Fruit fly (Drosophila melanogaster) whole organism, wandering third instar larva: ENCODE data around the gene Spec2.

Experiments
- Abd-B ChIP-seq: fragments of >200 bp; optimal IDR thresholded peaks from 2 replicates; lab custom pipeline; 2017; ENCODE audit warnings: missing biosample characterization, missing genetic modification characterization
- CG32264 ChIP-seq: fragments of 200-800 bp; sonication (Bioruptor generic); optimal IDR thresholded peaks from 2 replicates; lab custom pipeline; 2016; ENCODE audit warnings: missing biosample characterization, missing genetic modification characterization
- CG9705 ChIP-seq: fragments of 200-800 bp; sonication (Bioruptor generic); optimal IDR thresholded peaks from 2 replicates; lab custom pipeline; 2018; ENCODE audit warnings: missing biosample characterization, mild to moderate bottlenecking, missing genetic modification characterization
- CrebA ChIP-seq: fragments of 200-800 bp; sonication (Bioruptor generic); optimal IDR thresholded peaks from 2 replicates; lab custom pipeline; 2016; ENCODE audit warnings: missing biosample characterization, mild to moderate bottlenecking, missing genetic modification characterization, borderline replicate concordance
- Dfd ChIP-seq: fragments of >200 bp; optimal IDR thresholded peaks from 2 replicates; lab custom pipeline; 2017; ENCODE audit warnings: missing biosample characterization, missing genetic modification characterization
- Dif ChIP-seq: fragments of 200-275, 200-300 bp; sonication (Bioruptor generic); optimal IDR thresholded peaks from 2 replicates; lab custom pipeline; 2018; ENCODE audit warnings: missing biosample characterization, missing genetic modification characterization; ENCODE audit not compliant: partially characterized antibody
- GATAd ChIP-seq: sonication (Bioruptor generic); optimal IDR thresholded peaks from 2 replicates; lab custom pipeline; 2016; ENCODE audit warnings: missing biosample characterization, missing genetic modification characterization
- HLH106 ChIP-seq: fragments of 200-800 bp; optimal IDR thresholded peaks from 3 replicates; lab custom pipeline; 2019; ENCODE audit warnings: missing biosample characterization, mild to moderate bottlenecking, missing genetic modification characterization, moderate library complexity
- Hnf4 ChIP-seq: fragments of 200-800 bp; sonication (Bioruptor generic); optimal IDR thresholded peaks from 2 replicates; lab custom pipeline; 2016; ENCODE audit warnings: missing biosample characterization, mild to moderate bottlenecking, missing genetic modification characterization
- Hr78 ChIP-seq: fragments of >200 bp; optimal IDR thresholded peaks from 2 replicates; lab custom pipeline; 2017; ENCODE audit warnings: missing biosample characterization, missing genetic modification characterization
- Hr83 ChIP-seq: fragments of 200-300 bp; sonication (Bioruptor generic); optimal IDR thresholded peaks from 2 replicates; lab custom pipeline; 2016; ENCODE audit warnings: missing biosample characterization, mild to moderate bottlenecking, missing genetic modification characterization, moderate library complexity; ENCODE audit not compliant: poor library complexity, severe bottlenecking
- Jra ChIP-seq: sonication (Bioruptor generic); optimal IDR thresholded peaks from 2 replicates; lab custom pipeline; 2016; ENCODE audit warnings: missing biosample characterization, missing genetic modification characterization
- Mio ChIP-seq: sonication (Bioruptor generic); optimal IDR thresholded peaks from 2 replicates; lab custom pipeline; 2016; ENCODE audit warnings: missing biosample characterization, missing genetic modification characterization
- Myc ChIP-seq: fragments of >200 bp; optimal IDR thresholded peaks from 2 replicates; lab custom pipeline; 2017
- N ChIP-seq: fragments of >200 bp; optimal IDR thresholded peaks from 2 replicates; lab custom pipeline; 2018; ENCODE audit warnings: missing biosample characterization, missing external identifiers, missing genetic modification characterization
- OdsH ChIP-seq: fragments of 200-800 bp; sonication (Bioruptor generic); optimal IDR thresholded peaks from 2 replicates; lab custom pipeline; 2016; ENCODE audit warnings: missing biosample characterization, mild to moderate bottlenecking, missing genetic modification characterization
- Rel ChIP-seq, 2 experiments: fragments of 200-800 bp; sonication (Bioruptor generic) in 1 of 2; optimal IDR thresholded peaks; 2 replicates in 1 of 2; 3 replicates in 1 of 2; lab custom pipeline; 2016 to 2019; ENCODE audit warnings: mild to moderate bottlenecking in 2 of 2, missing biosample characterization in 2 of 2, missing genetic modification characterization in 2 of 2, moderate library complexity in 1 of 2
- Sp1 ChIP-seq: fragments of 200-800 bp; sonication (Bioruptor generic); optimal IDR thresholded peaks from 3 replicates; lab custom pipeline; 2019; ENCODE audit warnings: missing biosample characterization, mild to moderate bottlenecking, missing genetic modification characterization, moderate library complexity
- Vsx2 ChIP-seq: fragments of 200-300, 225-300 bp; sonication (Bioruptor generic); optimal IDR thresholded peaks from 2 replicates; lab custom pipeline; 2018; ENCODE audit warnings: missing biosample characterization, missing genetic modification characterization; ENCODE audit not compliant: partially characterized antibody
- br ChIP-seq: fragments of 200-800 bp; sonication (Bioruptor generic); optimal IDR thresholded peaks from 2 replicates; lab custom pipeline; 2016; ENCODE audit warnings: missing biosample characterization, missing genetic modification characterization
- brk ChIP-seq: fragments of 200-800 bp; sonication (Bioruptor generic); optimal IDR thresholded peaks from 2 replicates; lab custom pipeline; 2016; ENCODE audit warnings: missing biosample characterization, mild to moderate bottlenecking, missing genetic modification characterization
- dl ChIP-seq, 2 experiments: fragments of 175-275, 200-275 bp in 1 of 2; fragments of 200-275 bp in 1 of 2; sonication (Bioruptor generic); optimal IDR thresholded peaks; lab custom pipeline; 2018; ENCODE audit warnings: mild to moderate bottlenecking in 2 of 2, missing biosample characterization in 2 of 2, missing genetic modification characterization in 2 of 2, moderate library complexity in 2 of 2; ENCODE audit not compliant: partially characterized antibody in 2 of 2, insufficient read depth in 1 of 2
- dmrt93B ChIP-seq: fragments of 200-800 bp; sonication (Bioruptor generic); optimal IDR thresholded peaks from 2 replicates; lab custom pipeline; 2018; ENCODE audit warnings: missing biosample characterization, mild to moderate bottlenecking, missing genetic modification characterization
- dsf ChIP-seq: sonication (Bioruptor generic); optimal IDR thresholded peaks from 2 replicates; lab custom pipeline; 2016; ENCODE audit warnings: missing biosample characterization, missing genetic modification characterization, borderline replicate concordance
- ey ChIP-seq: fragments of 200-800 bp; sonication (Bioruptor generic); optimal IDR thresholded peaks from 2 replicates; lab custom pipeline; 2016; ENCODE audit warnings: missing biosample characterization, missing genetic modification characterization
- foxo ChIP-seq, 2 experiments: fragments of 200-800 bp; sonication (Bioruptor generic); optimal IDR thresholded peaks; 2 replicates in 1 of 2; 3 replicates in 1 of 2; lab custom pipeline; 2016 to 2017; ENCODE audit warnings: missing biosample characterization in 2 of 2, missing genetic modification characterization in 2 of 2
- fru ChIP-seq: fragments of 200-800 bp; sonication (Bioruptor generic); optimal IDR thresholded peaks from 3 replicates; lab custom pipeline; 2016; ENCODE audit warnings: missing biosample characterization, mild to moderate bottlenecking, missing genetic modification characterization
- h ChIP-seq: fragments of 200-800 bp; sonication (Bioruptor generic); optimal IDR thresholded peaks from 3 replicates; lab custom pipeline; 2016; ENCODE audit warnings: missing biosample characterization, mild to moderate bottlenecking, missing genetic modification characterization
- jim ChIP-seq: fragments of 175-275, 200-325 bp; sonication (Bioruptor generic); optimal IDR thresholded peaks from 2 replicates; lab custom pipeline; 2016; ENCODE audit warnings: missing biosample characterization, mild to moderate bottlenecking, missing genetic modification characterization
- lola ChIP-seq: fragments of >200 bp; optimal IDR thresholded peaks from 2 replicates; lab custom pipeline; 2017; ENCODE audit warnings: missing biosample characterization, missing genetic modification characterization
- pan ChIP-seq: fragments of >200 bp; optimal IDR thresholded peaks from 2 replicates; lab custom pipeline; 2017
- psq ChIP-seq: fragments of 200-800 bp; sonication (Bioruptor generic); optimal IDR thresholded peaks from 3 replicates; lab custom pipeline; 2017; ENCODE audit warnings: missing biosample characterization, mild to moderate bottlenecking, missing genetic modification characterization, moderate library complexity
- rgr ChIP-seq: fragments of 200-800 bp; sonication (Bioruptor generic); optimal IDR thresholded peaks from 3 replicates; lab custom pipeline; 2016; ENCODE audit warnings: missing biosample characterization, mild to moderate bottlenecking, missing genetic modification characterization
- sage ChIP-seq: fragments of 200-800 bp; sonication (Bioruptor generic); optimal IDR thresholded peaks from 2 replicates; lab custom pipeline; 2016; ENCODE audit warnings: missing biosample characterization, mild to moderate bottlenecking, missing genetic modification characterization
- sv ChIP-seq: fragments of 200-800 bp; sonication (Bioruptor generic); optimal IDR thresholded peaks from 3 replicates; lab custom pipeline; 2016; ENCODE audit warnings: missing biosample characterization, missing genetic modification characterization
- tai ChIP-seq: sonication (Bioruptor generic); optimal IDR thresholded peaks from 2 replicates; lab custom pipeline; 2016; ENCODE audit warnings: missing biosample characterization, missing genetic modification characterization
- usp ChIP-seq: fragments of >200 bp; optimal IDR thresholded peaks from 2 replicates; lab custom pipeline; 2017; ENCODE audit warnings: missing biosample characterization, missing genetic modification characterization
- woc ChIP-seq: sonication (Bioruptor generic); optimal IDR thresholded peaks from 2 replicates; lab custom pipeline; 2016; ENCODE audit warnings: missing biosample characterization, mild to moderate bottlenecking, missing genetic modification characterization

The Spec2 gene

dm6 chr3R:5635524-5635923 lies 11.6 kb upstream of the Spec2 start, which contains the start of gene CG31546:
Gene CG31546, minus strand, starts transcription at chr3R:5635624.
- no peak for TF ChIP-seq tai (GFP tag; lab: Kevin White, UChicago)
- TF ChIP-seq, all 38 proteins: peak for 0

- TF ChIP-seq Hr83 (GFP tag; lab: Kevin White, UChicago) (peak; percentile 46), HLH106 (tag; lab: Kevin White, UChicago) (no peak)
- TF ChIP-seq, all 38 proteins: peak for 1
Observed at dm6 chr3R:5633437-5633836, 9.5 kb upstream of the Spec2 start, which contains the start of gene CG12171. Gene CG12171, plus strand, starts transcription at chr3R:5633627.

DNA sequence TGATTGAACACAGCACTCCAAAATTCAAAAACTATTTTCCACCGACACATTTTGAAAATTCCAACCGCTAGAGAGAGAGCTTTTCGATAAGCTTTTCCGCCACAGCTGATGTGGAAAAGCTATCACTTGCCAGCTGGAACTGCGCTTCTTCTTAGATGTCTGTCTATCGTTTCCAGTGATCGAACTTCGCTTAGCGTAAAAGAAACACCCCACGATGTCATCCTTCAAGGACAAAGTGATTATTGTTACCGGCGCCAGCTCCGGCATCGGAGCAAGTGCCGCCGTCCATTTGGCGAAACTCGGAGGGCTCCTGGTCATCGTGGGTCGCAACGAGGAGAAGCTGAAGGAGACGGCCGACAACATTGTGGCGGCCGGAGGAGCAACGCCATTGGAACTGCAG lies 8.3 kb upstream of the Spec2 start, which contains the start of gene CG31549:
Gene CG31549, plus strand, starts transcription at position 11 of the 400 bp plus-strand sequence.
- no peak for TF ChIP-seq Rel (GFP tag; optimal IDR thresholded peaks at IDR 0.05; lab: Kevin White, UChicago)
- no peak for TF ChIP-seq Rel (tag; optimal IDR thresholded peaks at IDR 0.05; lab: Kevin White, UChicago)
- TF ChIP-seq Jra, result no peak
- no peak for TF ChIP-seq dl (GFP tag; optimal IDR thresholded peaks at IDR 0.05; lab: Kevin White, UChicago; ENCODE audit: insufficient read depth in 1 of 2, partially characterized antibody in 2 of 2)
- TF ChIP-seq pan, result no peak

dm6 chr3R:5627552-5627951 lies 3.6 kb upstream of the Spec2 start, which contains the start of gene CG31551:
Gene CG31551, plus strand, starts transcription at chr3R:5627852.
- TF ChIP-seq CG32264 (no peak), Hnf4 (GFP tag; lab: Kevin White, UChicago) (no peak), h (GFP tag; lab: Kevin White, UChicago) (no peak), HLH106 (tag; lab: Kevin White, UChicago) (no peak), lola (no peak), br (no peak)
- TF ChIP-seq, all 38 proteins: peak for 0

DNA sequence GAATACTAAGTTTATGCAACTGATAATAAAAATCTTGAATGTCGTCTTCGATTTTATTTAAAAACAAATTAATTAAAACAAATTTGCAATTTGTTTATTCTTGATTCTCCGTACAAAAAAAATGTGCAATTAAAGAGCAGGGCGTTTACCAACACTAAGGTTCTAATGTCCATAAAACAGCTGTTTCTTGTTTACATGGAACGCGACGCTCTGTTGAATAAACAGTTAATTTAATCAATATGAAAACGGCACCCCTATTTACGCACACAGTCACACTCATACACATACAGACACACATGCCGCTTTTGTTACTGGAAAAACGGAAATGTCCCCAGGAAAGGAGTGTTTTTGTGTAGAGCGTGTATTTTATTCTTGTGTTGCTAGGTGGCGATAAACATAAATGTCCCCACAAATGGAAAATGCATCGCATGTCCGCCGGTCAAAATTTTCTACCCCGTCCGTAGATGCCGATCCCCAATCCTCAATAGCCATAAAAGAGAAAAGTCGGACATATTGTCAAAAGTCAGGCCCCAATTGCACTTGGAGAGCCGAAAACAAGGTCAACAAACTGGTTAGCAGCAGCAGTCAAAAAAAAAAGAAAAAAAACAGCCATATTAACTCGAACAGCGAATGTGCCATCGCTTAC lies 817 bp downstream of the Spec2 start:
- TF ChIP-seq Hr78 (GFP tag; lab: Kevin White, UChicago) (no peak), sv (peak; percentile 14), rgr (GFP tag; lab: Kevin White, UChicago) (peak; percentile 84), Dfd (GFP tag; lab: Kevin White, UChicago) (no peak), N (no peak), foxo (GFP tag; optimal IDR thresholded peaks at IDR 0.05; lab: Kevin White, UChicago) (peak; percentile 21 to 68), woc (peak; percentile 36), tai (GFP tag; lab: Kevin White, UChicago) (no peak), psq (GFP tag; lab: Kevin White, UChicago) (no peak), dl (GFP tag; optimal IDR thresholded peaks at IDR 0.05; lab: Kevin White, UChicago; ENCODE audit: insufficient read depth in 1 of 2, partially characterized antibody in 2 of 2) (no peak), Jra (peak; percentile 87), brk (GFP tag; lab: Kevin White, UChicago) (peak; percentile 82), h (GFP tag; lab: Kevin White, UChicago) (peak; percentile 80), Rel (GFP tag; optimal IDR thresholded peaks at IDR 0.05; lab: Kevin White, UChicago) (no peak), Rel (tag; optimal IDR thresholded peaks at IDR 0.05; lab: Kevin White, UChicago) (peak; percentile 25), GATAd (GFP tag; lab: Kevin White, UChicago) (no peak), ey (GFP tag; lab: Kevin White, UChicago) (peak; percentile 33), Vsx2 (GFP tag; lab: Kevin White, UChicago) (no peak), Myc (no peak), CG32264 (peak; percentile 62), sage (peak; percentile 42), CrebA (GFP tag; lab: Kevin White, UChicago) (no peak), Hr83 (GFP tag; lab: Kevin White, UChicago) (peak; percentile 97), fru (peak; percentile 72), lola (no peak), Hnf4 (GFP tag; lab: Kevin White, UChicago) (peak; percentile 89), dsf (GFP tag; lab: Kevin White, UChicago) (peak; percentile 41), br (peak; percentile 71), Dif (no peak), OdsH (GFP tag; lab: Kevin White, UChicago) (peak; percentile 79), CG9705 (GFP tag; lab: Kevin White, UChicago) (peak; percentile 66), Abd-B (GFP tag; lab: Kevin White, UChicago) (no peak), pan (no peak), Mio (GFP tag; lab: Kevin White, UChicago) (peak; percentile 12), dmrt93B (GFP tag; lab: Kevin White, UChicago) (peak; percentile 36), usp (GFP tag; lab: Kevin White, UChicago) (no peak), HLH106 (tag; lab: Kevin White, UChicago) (peak; percentile 28), jim (peak; percentile 75), Sp1 (GFP tag; lab: Kevin White, UChicago) (peak; percentile 70)
- TF ChIP-seq, all 38 proteins: peak for 23
